Fruit fly (Drosophila melanogaster): ENCODE measurements around the gene Or65b.

Or65b gene

dm6 chr3L:6308596-6308995 is 16.8 kb upstream of the Or65b start (continued):
- TF ChIP-seq Hr4 (GFP tag; optimal IDR thresholded peaks at IDR 0.05) (peak; percentile 77), CG10631 (GFP tag; optimal IDR thresholded peaks at IDR 0.05) (peak; percentile 43), cyc (GFP tag; optimal IDR thresholded peaks at IDR 0.05) (peak; percentile 15), CG6163 (GFP tag; IDR thresholded peaks at IDR 0.05) (peak; percentile 77), CG15336 (GFP tag; IDR thresholded peaks at IDR 0.05) (peak; percentile 86), CG6276 (GFP tag; optimal IDR thresholded peaks at IDR 0.05) (peak; percentile 80), CG3032 (tag; optimal IDR thresholded peaks at IDR 0.05) (peak; percentile 17)

DNA sequence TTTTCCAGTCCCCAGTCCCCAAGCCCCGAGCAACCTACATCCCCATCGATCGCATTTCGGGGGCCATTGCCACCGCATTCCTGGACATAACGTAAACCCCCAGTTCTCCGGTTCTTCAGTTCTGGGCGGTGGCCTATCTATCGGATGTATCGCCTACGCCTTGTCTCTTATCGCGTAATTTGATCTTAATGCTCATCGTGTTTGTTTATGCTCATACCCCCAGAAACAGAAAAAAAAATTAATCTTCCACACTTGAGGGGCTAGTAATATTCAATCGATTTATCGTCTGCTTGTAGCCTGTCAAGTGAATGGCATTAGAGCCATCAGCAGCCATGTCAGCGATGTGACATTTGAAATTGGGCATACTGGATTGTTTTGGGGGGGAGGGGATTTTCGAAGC is 15.7 kb upstream of the Or65b start:
- TF ChIP-seq CG6854 (GFP tag; optimal IDR thresholded peaks at IDR 0.05), result no peak
- no peak for TF ChIP-seq CG6163 (GFP tag; IDR thresholded peaks at IDR 0.05)
- no peak for TF ChIP-seq Sox15 (GFP tag; optimal IDR thresholded peaks at IDR 0.05)

DNA sequence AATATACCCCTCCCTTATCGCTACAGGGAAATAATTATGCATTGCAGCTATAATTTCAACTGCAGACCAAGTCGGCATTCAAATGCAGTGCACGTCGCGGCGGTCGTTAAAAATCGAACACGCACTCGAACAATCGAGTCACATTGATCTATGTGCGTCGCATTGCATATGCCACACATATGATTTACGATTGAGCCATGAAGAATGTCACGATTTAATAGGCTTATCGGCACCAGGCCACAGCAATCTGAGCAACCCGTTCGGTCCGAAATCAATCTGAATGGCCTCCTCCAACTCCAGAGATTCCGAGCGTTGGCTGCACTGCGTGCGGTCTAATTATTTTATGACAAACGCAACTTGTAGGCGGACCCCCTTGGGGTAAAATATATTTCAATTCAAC is 14.9 kb upstream of the Or65b start:
- TF ChIP-seq Sox14 (GFP tag; optimal IDR thresholded peaks at IDR 0.05) (no peak), CG11902 (GFP tag; optimal IDR thresholded peaks at IDR 0.05) (no peak), net (GFP tag; optimal IDR thresholded peaks at IDR 0.05) (no peak), CG6792 (GFP tag; optimal IDR thresholded peaks at IDR 0.05) (no peak), CG10669 (GFP tag; optimal IDR thresholded peaks at IDR 0.05) (no peak), CG3032 (tag; optimal IDR thresholded peaks at IDR 0.05) (no peak), Hr4 (GFP tag; optimal IDR thresholded peaks at IDR 0.05) (no peak), dsx (GFP tag; optimal IDR thresholded peaks at IDR 0.05; ENCODE audit: poor library complexity, severe bottlenecking) (no peak), fd59A (GFP tag; optimal IDR thresholded peaks at IDR 0.05) (no peak)

DNA sequence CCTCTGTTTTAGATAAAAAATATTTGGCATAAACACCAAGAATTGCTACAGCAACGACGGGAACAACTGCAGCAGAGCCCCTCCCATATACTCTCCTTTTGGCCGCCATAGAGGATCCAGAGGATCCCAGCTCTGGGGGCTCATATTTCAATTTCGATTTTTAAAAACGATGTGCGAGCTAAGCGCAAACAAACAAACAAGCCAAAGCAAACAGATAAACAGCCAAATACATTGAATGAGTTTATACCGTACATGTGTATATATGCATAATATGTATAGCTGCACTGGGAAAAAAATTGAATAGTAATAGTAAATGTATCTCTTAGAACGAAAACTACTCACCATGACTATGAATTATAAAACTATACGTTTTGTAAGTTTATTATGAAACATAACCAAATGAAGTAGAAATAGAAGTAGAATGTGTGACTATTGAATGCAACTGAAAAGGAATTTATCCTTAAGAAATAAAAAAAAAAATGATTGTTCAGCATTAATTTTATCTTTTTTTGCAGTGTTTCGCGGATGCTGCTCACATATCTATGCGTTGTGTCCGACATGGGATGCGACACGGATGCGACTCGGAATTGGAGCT is 13.3 kb upstream of the Or65b start:
- no peak for TF ChIP-seq CG34406 (GFP tag; optimal IDR thresholded peaks at IDR 0.05)
- TF ChIP-seq spab (GFP tag; optimal IDR thresholded peaks at IDR 0.05), result peak; percentile 2
- no peak for TF ChIP-seq vri (GFP tag; optimal IDR thresholded peaks at IDR 0.05)
- TF ChIP-seq CG16779 (tag; optimal IDR thresholded peaks at IDR 0.05), result no peak
- TF ChIP-seq CG3032 (tag; optimal IDR thresholded peaks at IDR 0.05), result peak; percentile 3
- no peak for TF ChIP-seq CG8632 (GFP tag; optimal IDR thresholded peaks at IDR 0.05)
- TF ChIP-seq fd59A (GFP tag; optimal IDR thresholded peaks at IDR 0.05), result no peak
- no peak for TF ChIP-seq CG11294 (GFP tag; IDR thresholded peaks at IDR 0.05)
- TF ChIP-seq dsx (GFP tag; optimal IDR thresholded peaks at IDR 0.05; ENCODE audit: poor library complexity, severe bottlenecking), result peak; percentile 20
- TF ChIP-seq pdm3 (GFP tag; optimal IDR thresholded peaks at IDR 0.05), result peak; percentile 21
- TF ChIP-seq CG10631 (GFP tag; optimal IDR thresholded peaks at IDR 0.05), result peak; percentile 29
- TF ChIP-seq Ets96B (tag; optimal IDR thresholded peaks at IDR 0.05), result peak; percentile 42
- no peak for TF ChIP-seq CG6854 (GFP tag; optimal IDR thresholded peaks at IDR 0.05)
- no peak for TF ChIP-seq fkh (GFP tag; optimal IDR thresholded peaks at IDR 0.05)
- TF ChIP-seq Sox14 (GFP tag; optimal IDR thresholded peaks at IDR 0.05), result no peak
- no peak for TF ChIP-seq eg (GFP tag; IDR thresholded peaks at IDR 0.05)
- no peak for TF ChIP-seq achi (GFP tag; optimal IDR thresholded peaks at IDR 0.05)
- TF ChIP-seq CG11762 (GFP tag; optimal IDR thresholded peaks at IDR 0.05; ENCODE audit: insufficient read depth), result peak; percentile 30
- no peak for TF ChIP-seq acj6 (GFP tag; optimal IDR thresholded peaks at IDR 0.05)
- TF ChIP-seq Lpt (GFP tag; optimal IDR thresholded peaks at IDR 0.05), result no peak
- TF ChIP-seq Gug (GFP tag; IDR thresholded peaks at IDR 0.05), result no peak
- peak; percentile 35 for TF ChIP-seq CG10669 (GFP tag; optimal IDR thresholded peaks at IDR 0.05)
- no peak for TF ChIP-seq CG6808 (GFP tag; optimal IDR thresholded peaks at IDR 0.05)
- TF ChIP-seq CG6792 (GFP tag; optimal IDR thresholded peaks at IDR 0.05), result no peak
- TF ChIP-seq net (GFP tag; optimal IDR thresholded peaks at IDR 0.05), result no peak
- peak; percentile 5 for TF ChIP-seq Eip75B (GFP tag; optimal IDR thresholded peaks at IDR 0.05)
- peak; percentile 85 for TF ChIP-seq svp (GFP tag)
- TF ChIP-seq Blimp-1 (GFP tag; optimal IDR thresholded peaks at IDR 0.05), result no peak
- TF ChIP-seq Ets21C (GFP tag; optimal IDR thresholded peaks at IDR 0.05), result no peak
- no peak for TF ChIP-seq CG9139 (GFP tag; optimal IDR thresholded peaks at IDR 0.05)
- peak; percentile 63 for TF ChIP-seq topi (GFP tag; optimal IDR thresholded peaks at IDR 0.05)
- TF ChIP-seq Smox (GFP tag; optimal IDR thresholded peaks at IDR 0.05), result peak; percentile 2
- TF ChIP-seq CG1621 (tag; optimal IDR thresholded peaks at IDR 0.05), result no peak
- 0 out of 3 replicates have a peak, but pooled peaks have one; percentile 26 for TF ChIP-seq CG6163 (GFP tag; IDR thresholded peaks at IDR 0.05)
- no peak for TF ChIP-seq CG7368 (GFP tag; optimal IDR thresholded peaks at IDR 0.05)
- peak; percentile 90 for TF ChIP-seq Eip78C (GFP tag)
- peak; percentile 7 for TF ChIP-seq Met (GFP tag; optimal IDR thresholded peaks at IDR 0.05)
- no peak for TF ChIP-seq Hr38 (GFP tag; optimal IDR thresholded peaks at IDR 0.05)
